Worm (Caenorhabditis elegans): ENCODE results near the gene sqv-4.

The sqv-4 gene

ce11 chrV:10662000-10662399 lies 733 bp upstream of the sqv-4 start:
- TF ChIP-seq tbx-37 (GFP tag; conservative IDR thresholded peaks at IDR 0.05) (no peak), ceh-13 (GFP tag; optimal IDR thresholded peaks at IDR 0.05) (no peak), ama-1 (optimal IDR thresholded peaks at IDR 0.05) (no peak), tra-4 (tag; optimal IDR thresholded peaks at IDR 0.05) (no peak), aly-1 (tag; optimal IDR thresholded peaks at IDR 0.05) (no peak), scrt-1 (GFP tag; IDR thresholded peaks at IDR 0.05) (no peak)

- TF ChIP-seq hmbx-1 (tag; optimal IDR thresholded peaks at IDR 0.05) (no peak), scrt-1 (GFP tag; IDR thresholded peaks at IDR 0.05) (no peak), ceh-36 (tag; optimal IDR thresholded peaks at IDR 0.05) (no peak), tra-4 (tag; optimal IDR thresholded peaks at IDR 0.05) (no peak), aly-1 (tag; optimal IDR thresholded peaks at IDR 0.05) (no peak), ceh-13 (GFP tag; optimal IDR thresholded peaks at IDR 0.05) (no peak), tbx-37 (GFP tag; conservative IDR thresholded peaks at IDR 0.05) (no peak), ama-1 (optimal IDR thresholded peaks at IDR 0.05) (no peak), hnd-1 (tag; optimal IDR thresholded peaks at IDR 0.05) (no peak), pes-1 (GFP tag; IDR thresholded peaks at IDR 0.05) (no peak), tbx-11 (GFP tag; IDR thresholded peaks at IDR 0.05) (no peak)
Observed at ce11 chrV:10659343-10659742, 1.9 kb downstream of the sqv-4 start.

ce11 chrV:10657959-10658358 lies 3.3 kb downstream of the sqv-4 start, which contains the start of gene tut-2:
TSS of gene tut-2 (plus strand) at chrV:10658235.
- no peak for TF ChIP-seq ama-1 (optimal IDR thresholded peaks at IDR 0.05)
- 0 out of 2 replicates have a peak, but pooled peaks have one; percentile 12 for TF ChIP-seq flt-1 (GFP tag; IDR thresholded peaks at IDR 0.05)
- no peak for TF ChIP-seq tbx-37 (GFP tag; conservative IDR thresholded peaks at IDR 0.05)
- no peak for TF ChIP-seq ceh-13 (GFP tag; optimal IDR thresholded peaks at IDR 0.05)
- TF ChIP-seq ceh-36 (tag; optimal IDR thresholded peaks at IDR 0.05) = no peak
- TF ChIP-seq pes-1 (GFP tag; IDR thresholded peaks at IDR 0.05) = no peak
- TF ChIP-seq tra-4 (tag; optimal IDR thresholded peaks at IDR 0.05) = no peak

ce11 chrV:10656958-10657357 lies 4.3 kb downstream of the sqv-4 start, which contains the start of gene ugt-34:
TSS of gene ugt-34 (minus strand) at chrV:10656978.
- TF ChIP-seq tbx-37 (GFP tag; conservative IDR thresholded peaks at IDR 0.05) (no peak), F13C5.2 (tag; optimal IDR thresholded peaks at IDR 0.05) (no peak), hmg-4 (GFP tag; optimal IDR thresholded peaks at IDR 0.05) (no peak), aly-1 (tag; optimal IDR thresholded peaks at IDR 0.05) (no peak), sea-1 (GFP tag; conservative IDR thresholded peaks at IDR 0.05) (no peak), B0310.2 (tag; optimal IDR thresholded peaks at IDR 0.05) (no peak), hmbx-1 (tag; optimal IDR thresholded peaks at IDR 0.05) (no peak), scrt-1 (GFP tag; IDR thresholded peaks at IDR 0.05) (no peak), hnd-1 (tag; optimal IDR thresholded peaks at IDR 0.05) (no peak), pes-1 (GFP tag; IDR thresholded peaks at IDR 0.05) (no peak), tbx-11 (GFP tag; IDR thresholded peaks at IDR 0.05) (no peak), ceh-13 (GFP tag; optimal IDR thresholded peaks at IDR 0.05) (no peak), ceh-36 (tag; optimal IDR thresholded peaks at IDR 0.05) (no peak), ama-1 (optimal IDR thresholded peaks at IDR 0.05) (no peak), tra-4 (tag; optimal IDR thresholded peaks at IDR 0.05) (no peak)

ce11 chrV:10654165-10654564 lies 7.1 kb downstream of the sqv-4 start, which contains the start of gene ugt-35:
TSS of gene ugt-35 (minus strand) at chrV:10654265.
- no peak for TF ChIP-seq hmg-4 (GFP tag; optimal IDR thresholded peaks at IDR 0.05)
- no peak for TF ChIP-seq hmbx-1 (tag; optimal IDR thresholded peaks at IDR 0.05)
- TF ChIP-seq tbx-37 (GFP tag; conservative IDR thresholded peaks at IDR 0.05) = no peak
- TF ChIP-seq scrt-1 (GFP tag; IDR thresholded peaks at IDR 0.05) = no peak
- no peak for TF ChIP-seq aly-1 (tag; optimal IDR thresholded peaks at IDR 0.05)
- TF ChIP-seq flt-1 (GFP tag; IDR thresholded peaks at IDR 0.05) = no peak
- no peak for TF ChIP-seq tra-4 (tag; optimal IDR thresholded peaks at IDR 0.05)
- no peak for TF ChIP-seq ama-1 (optimal IDR thresholded peaks at IDR 0.05)
- no peak for TF ChIP-seq ceh-36 (tag; optimal IDR thresholded peaks at IDR 0.05)
- TF ChIP-seq hnd-1 (tag; optimal IDR thresholded peaks at IDR 0.05) = no peak

- no peak for TF ChIP-seq hmg-4 (GFP tag; optimal IDR thresholded peaks at IDR 0.05)
- no peak for TF ChIP-seq aly-1 (tag; optimal IDR thresholded peaks at IDR 0.05)
- no peak for TF ChIP-seq hnd-1 (tag; optimal IDR thresholded peaks at IDR 0.05)
- no peak for TF ChIP-seq ama-1 (optimal IDR thresholded peaks at IDR 0.05)
- no peak for TF ChIP-seq tra-4 (tag; optimal IDR thresholded peaks at IDR 0.05)
- TF ChIP-seq ceh-36 (tag; optimal IDR thresholded peaks at IDR 0.05) = no peak
- no peak for TF ChIP-seq B0310.2 (tag; optimal IDR thresholded peaks at IDR 0.05)
- no peak for TF ChIP-seq pes-1 (GFP tag; IDR thresholded peaks at IDR 0.05)
- no peak for TF ChIP-seq scrt-1 (GFP tag; IDR thresholded peaks at IDR 0.05)
- no peak for TF ChIP-seq tbx-11 (GFP tag; IDR thresholded peaks at IDR 0.05)
- no peak for TF ChIP-seq hmbx-1 (tag; optimal IDR thresholded peaks at IDR 0.05)
- no peak for TF ChIP-seq ceh-13 (GFP tag; optimal IDR thresholded peaks at IDR 0.05)
- no peak for TF ChIP-seq sea-1 (GFP tag; conservative IDR thresholded peaks at IDR 0.05)
- TF ChIP-seq ets-7 (tag; optimal IDR thresholded peaks at IDR 0.05) = no peak
- no peak for TF ChIP-seq F13C5.2 (tag; optimal IDR thresholded peaks at IDR 0.05)
- TF ChIP-seq tbx-37 (GFP tag; conservative IDR thresholded peaks at IDR 0.05) = no peak
- TF ChIP-seq flt-1 (GFP tag; IDR thresholded peaks at IDR 0.05) = no peak
Observed at ce11 chrV:10648146-10648545, 13.1 kb downstream of the sqv-4 start, which contains the start of gene aqp-6. TSS of gene aqp-6 (plus strand) at chrV:10648446.

ce11 chrV:10647043-10647611 lies 14.1 kb downstream of the sqv-4 start, which contains the start of the genes C32C4.3 and C32C4.16:
TSS of gene C32C4.3 (minus strand) at chrV:10647143.
TSS of gene C32C4.16 (plus strand) at chrV:10647561.
- TF ChIP-seq F13C5.2 (tag; optimal IDR thresholded peaks at IDR 0.05) (no peak), tbx-37 (GFP tag; conservative IDR thresholded peaks at IDR 0.05) (no peak), tbx-11 (GFP tag; IDR thresholded peaks at IDR 0.05) (no peak), flt-1 (GFP tag; IDR thresholded peaks at IDR 0.05) (no peak), aly-1 (tag; optimal IDR thresholded peaks at IDR 0.05) (no peak), ama-1 (optimal IDR thresholded peaks at IDR 0.05) (no peak)

ce11 chrV:10640977-10641376 lies 20.3 kb downstream of the sqv-4 start:
- no peak for TF ChIP-seq flt-1 (GFP tag; IDR thresholded peaks at IDR 0.05)
- TF ChIP-seq hmg-4 (GFP tag; optimal IDR thresholded peaks at IDR 0.05) = no peak
- no peak for TF ChIP-seq hnd-1 (tag; optimal IDR thresholded peaks at IDR 0.05)
- TF ChIP-seq hmbx-1 (tag; optimal IDR thresholded peaks at IDR 0.05) = no peak
- no peak for TF ChIP-seq tbx-37 (GFP tag; conservative IDR thresholded peaks at IDR 0.05)
- no peak for TF ChIP-seq scrt-1 (GFP tag; IDR thresholded peaks at IDR 0.05)

Measured in whole organism, early embryonic.